Fruit fly (Drosophila melanogaster): ENCODE measurements around the gene CG13731.
A peak's percentile ranks its signal among the peaks of the same experiment; 100 is the strongest.

The CG13731 gene

dm6 chr3L:17425132-17425713, 36.5 kb upstream of the CG13731 start, which contains the start of the genes Sec3 and COX7B (continued):
- TF ChIP-seq CG4617 (GFP tag; optimal IDR thresholded peaks at IDR 0.05; ENCODE audit: borderline replicate concordance) (peak; percentile 89), bsh (GFP tag; optimal IDR thresholded peaks at IDR 0.05) (peak in 1 of 2 experiments; percentile 55), NC2α (GFP tag; optimal IDR thresholded peaks at IDR 0.05) (no peak), CG10462 (GFP tag; optimal IDR thresholded peaks at IDR 0.05) (no peak), CG11085 (GFP tag; IDR thresholded peaks at IDR 0.05) (no peak), cad (GFP tag; optimal IDR thresholded peaks at IDR 0.05) (no peak), Nf-YC (tag; optimal IDR thresholded peaks at IDR 0.05) (peak; percentile 72), CG33213 (GFP tag; optimal IDR thresholded peaks at IDR 0.05) (peak; percentile 36), al (GFP tag; IDR thresholded peaks at IDR 0.05) (peak; percentile 41; the same call in 1 of the 2 replicates), CG1529 (GFP tag; optimal IDR thresholded peaks at IDR 0.05) (peak; percentile 65), Chrac-16 (GFP tag; optimal IDR thresholded peaks at IDR 0.05) (peak; percentile 66), CG31441 (GFP tag; IDR thresholded peaks at IDR 0.05) (peak; percentile 61), Ets65A (GFP tag) (peak; percentile 95), fru (optimal IDR thresholded peaks at IDR 0.05) (no peak), E2f1 (GFP tag; IDR thresholded peaks at IDR 0.05) (peak; percentile 34), Oli (tag; optimal IDR thresholded peaks at IDR 0.05) (peak; percentile 44), Adf1 (GFP tag; IDR thresholded peaks at IDR 0.05) (no peak), pb (GFP tag; optimal IDR thresholded peaks at IDR 0.05) (no peak), disco-r (GFP tag; optimal IDR thresholded peaks at IDR 0.05) (no peak), CG18619 (GFP tag; optimal IDR thresholded peaks at IDR 0.05) (peak; percentile 46), chn (GFP tag; optimal IDR thresholded peaks at IDR 0.05) (peak; percentile 52), bcd (GFP tag; optimal IDR thresholded peaks at IDR 0.05) (peak; percentile 45), gcm (GFP tag; optimal IDR thresholded peaks at IDR 0.05) (peak; percentile 42), Myb (GFP tag; optimal IDR thresholded peaks at IDR 0.05) (peak; percentile 28), CG10366 (GFP tag; IDR thresholded peaks at IDR 0.05) (peak; percentile 47), CG16863 (GFP tag; optimal IDR thresholded peaks at IDR 0.05) (peak; percentile 41), zfh1 (GFP tag; IDR thresholded peaks at IDR 0.05) (peak; percentile 47; the same call in 1 of the 3 replicates), CG30020 (tag; optimal IDR thresholded peaks at IDR 0.05) (peak; percentile 67), pzg (GFP tag; optimal IDR thresholded peaks at IDR 0.05) (peak; percentile 87), Kr (GFP tag; optimal IDR thresholded peaks at IDR 0.05) (no peak), amos (GFP tag; IDR thresholded peaks at IDR 0.05; ENCODE audit: partially characterized antibody) (peak; percentile 87), CG12236 (GFP tag; optimal IDR thresholded peaks at IDR 0.05) (no peak), Neu2 (GFP tag; optimal IDR thresholded peaks at IDR 0.05; ENCODE audit: borderline replicate concordance) (no peak), CG12104 (GFP tag; optimal IDR thresholded peaks at IDR 0.05) (peak; percentile 47), ranshi (GFP tag; IDR thresholded peaks at IDR 0.05) (0 out of 2 replicates have a peak, but pooled peaks have one; percentile 33), D19B (GFP tag; optimal IDR thresholded peaks at IDR 0.05) (peak; percentile 36), CG2129 (GFP tag; IDR thresholded peaks at IDR 0.05; ENCODE audit: partially characterized antibody) (peak; percentile 92), pho (GFP tag; optimal IDR thresholded peaks at IDR 0.05) (peak; percentile 55), aop (GFP tag; IDR thresholded peaks at IDR 0.05) (no peak), CG8924 (tag; optimal IDR thresholded peaks at IDR 0.05) (peak; percentile 69), ato (GFP tag; IDR thresholded peaks at IDR 0.05; ENCODE audit: partially characterized antibody) (no peak; the same call in 1 of the 2 replicates), cato (GFP tag; optimal IDR thresholded peaks at IDR 0.05; ENCODE audit: borderline replicate concordance) (peak; percentile 32), otp (GFP tag; IDR thresholded peaks at IDR 0.05) (peak; percentile 56; the same call in 1 of the 3 replicates), CG15011 (GFP tag; optimal IDR thresholded peaks at IDR 0.05) (no peak), Sox102F (GFP tag; optimal IDR thresholded peaks at IDR 0.05) (peak; percentile 54), HmgZ (tag; optimal IDR thresholded peaks at IDR 0.05) (peak; percentile 83), dysf (GFP tag; IDR thresholded peaks at IDR 0.05) (peak; percentile 52; the same call in 1 of the 3 replicates), D (optimal IDR thresholded peaks at IDR 0.05) (no peak), D (GFP tag; optimal IDR thresholded peaks at IDR 0.05) (peak; percentile 30), ATbp (GFP tag; optimal IDR thresholded peaks at IDR 0.05) (no peak), corto (GFP tag; optimal IDR thresholded peaks at IDR 0.05) (peak; percentile 23)
